Worm (Caenorhabditis elegans) whole organism, midembryonic: ENCODE data around the gene nhl-2.

Experiments used
- T22C8.4 ChIP-seq: fragments of 200-800 bp; sonication (Bioruptor generic); IDR thresholded peaks from 2 replicates; pipeline ENCODE4 v1.3.6; 2022; ENCODE audit warnings: missing genetic modification characterization, missing compliant biosample characterization
- cog-1 ChIP-seq: sonication (generic microtip); optimal IDR thresholded peaks from 2 replicates; lab custom pipeline; 2016; ENCODE audit warnings: missing genetic modification characterization, missing compliant biosample characterization
- flt-1 ChIP-seq: fragments of 200-800 bp; sonication (Bioruptor generic); IDR thresholded peaks from 2 replicates; pipeline ENCODE4 v1.3.6; 2022; ENCODE audit warnings: missing genetic modification characterization, missing compliant biosample characterization
- klf-2 ChIP-seq: fragments of 200-800 bp; sonication (Bioruptor generic); conservative IDR thresholded peaks from 2 replicates; pipeline ENCODE4 v1.3.6; 2022; ENCODE audit warnings: missing genetic modification reagents, missing genetic modification characterization, missing compliant biosample characterization
- med-1 ChIP-seq: sonication (generic microtip); optimal IDR thresholded peaks from 2 replicates; lab custom pipeline; 2017; ENCODE audit warnings: missing genetic modification characterization, mild to moderate bottlenecking, missing compliant biosample characterization, antibody characterized with exemption, missing genetic modification reagents; ENCODE audit not compliant: insufficient read depth
- ref-1 ChIP-seq: fragments of 200-800 bp; sonication (Bioruptor generic); conservative IDR thresholded peaks from 2 replicates; pipeline ENCODE4 v1.3.6; 2022; ENCODE audit warnings: missing genetic modification reagents, missing genetic modification characterization, missing compliant biosample characterization
- tab-1 ChIP-seq: fragments of 200-800 bp; sonication (Bioruptor generic); IDR thresholded peaks from 2 replicates; pipeline ENCODE4 v1.3.6; 2022; ENCODE audit warnings: missing genetic modification characterization, missing compliant biosample characterization
- ztf-23 ChIP-seq: fragments of 200-800 bp; sonication (Bioruptor generic); IDR thresholded peaks from 2 replicates; pipeline ENCODE4 v1.3.6; 2022; ENCODE audit warnings: missing genetic modification reagents, missing genetic modification characterization, missing compliant biosample characterization
- ztf-29 ChIP-seq: fragments of 200-800 bp; sonication (Bioruptor generic); IDR thresholded peaks from 2 replicates; pipeline ENCODE4 v1.3.6; 2022; ENCODE audit warnings: missing genetic modification reagents, missing genetic modification characterization, missing compliant biosample characterization

The nhl-2 gene

ce11 chrIII:4873395-4873794 lies 25.5 kb downstream of the nhl-2 start:
- TF ChIP-seq ref-1 (GFP tag; lab: Robert Waterston, UW), result no peak
- no peak for TF ChIP-seq flt-1 (GFP tag; lab: Robert Waterston, UW)
- TF ChIP-seq ztf-23 (GFP tag; lab: Robert Waterston, UW), result no peak
- TF ChIP-seq ztf-29, result no peak
- TF ChIP-seq T22C8.4 (GFP tag; lab: Robert Waterston, UW), result no peak
- TF ChIP-seq tab-1 (GFP tag; lab: Robert Waterston, UW), result no peak

ce11 chrIII:4870478-4870877 lies 28.4 kb downstream of the nhl-2 start, which contains the start of gene gipc-1:
Gene gipc-1, plus strand, starts transcription at chrIII:4870778.
- TF ChIP-seq flt-1 (GFP tag; lab: Robert Waterston, UW), result no peak
- no peak for TF ChIP-seq T22C8.4 (GFP tag; lab: Robert Waterston, UW)
- no peak for TF ChIP-seq ztf-29
- TF ChIP-seq ref-1 (GFP tag; lab: Robert Waterston, UW), result no peak
- no peak for TF ChIP-seq ztf-23 (GFP tag; lab: Robert Waterston, UW)
- no peak for TF ChIP-seq cog-1 (tag; lab: Kevin White, UChicago)
- TF ChIP-seq klf-2, result no peak
- TF ChIP-seq tab-1 (GFP tag; lab: Robert Waterston, UW), result no peak
- no peak for TF ChIP-seq med-1 (GFP tag; lab: Kevin White, UChicago)

ce11 chrIII:4868643-4869042 lies 30.2 kb downstream of the nhl-2 start, which contains the start of the genes msd-4 and C35D10.3:
Gene msd-4, minus strand, starts transcription at chrIII:4868743.
Gene C35D10.3, plus strand, starts transcription at chrIII:4868921.
- TF ChIP-seq ztf-29, result no peak
- no peak for TF ChIP-seq flt-1 (GFP tag; lab: Robert Waterston, UW)
- no peak for TF ChIP-seq cog-1 (tag; lab: Kevin White, UChicago)
- no peak for TF ChIP-seq T22C8.4 (GFP tag; lab: Robert Waterston, UW)
- no peak for TF ChIP-seq klf-2
- no peak for TF ChIP-seq ref-1 (GFP tag; lab: Robert Waterston, UW)
- no peak for TF ChIP-seq tab-1 (GFP tag; lab: Robert Waterston, UW)
- no peak for TF ChIP-seq ztf-23 (GFP tag; lab: Robert Waterston, UW)
- no peak for TF ChIP-seq med-1 (GFP tag; lab: Kevin White, UChicago)

- TF ChIP-seq ztf-23 (GFP tag; lab: Robert Waterston, UW) (no peak), ztf-29 (no peak), cog-1 (tag; lab: Kevin White, UChicago) (no peak)
These were observed 32.1 kb downstream of the nhl-2 start, which contains the start of gene C35D10.17 for ce11 chrIII:4866762-4867161. Gene C35D10.17, plus strand, starts transcription at chrIII:4867062.

- TF ChIP-seq flt-1 (GFP tag; lab: Robert Waterston, UW), result no peak
- TF ChIP-seq T22C8.4 (GFP tag; lab: Robert Waterston, UW), result no peak
- TF ChIP-seq med-1 (GFP tag; lab: Kevin White, UChicago), result no peak
- TF ChIP-seq cog-1 (tag; lab: Kevin White, UChicago), result no peak
- TF ChIP-seq ref-1 (GFP tag; lab: Robert Waterston, UW), result no peak
- no peak for TF ChIP-seq tab-1 (GFP tag; lab: Robert Waterston, UW)
- TF ChIP-seq klf-2, result no peak
- no peak for TF ChIP-seq ztf-23 (GFP tag; lab: Robert Waterston, UW)
- TF ChIP-seq ztf-29, result no peak
These were observed 35.8 kb downstream of the nhl-2 start, which contains the start of gene coq-8 for ce11 chrIII:4863127-4863526. Gene coq-8, plus strand, starts transcription at chrIII:4863427.

- no peak for TF ChIP-seq flt-1 (GFP tag; lab: Robert Waterston, UW)
- no peak for TF ChIP-seq med-1 (GFP tag; lab: Kevin White, UChicago)
- no peak for TF ChIP-seq klf-2
- no peak for TF ChIP-seq tab-1 (GFP tag; lab: Robert Waterston, UW)
- no peak for TF ChIP-seq ref-1 (GFP tag; lab: Robert Waterston, UW)
- no peak for TF ChIP-seq cog-1 (tag; lab: Kevin White, UChicago)
- no peak for TF ChIP-seq ztf-23 (GFP tag; lab: Robert Waterston, UW)
- no peak for TF ChIP-seq T22C8.4 (GFP tag; lab: Robert Waterston, UW)
- no peak for TF ChIP-seq ztf-29
These were observed 37.0 kb downstream of the nhl-2 start, which contains the start of the genes C35D10.10 and C35D10.5 for ce11 chrIII:4861744-4862401. Gene C35D10.10, minus strand, starts transcription at chrIII:4861794. Gene C35D10.5, plus strand, starts transcription at chrIII:4862351.

ce11 chrIII:4859039-4859438 lies 39.8 kb downstream of the nhl-2 start, which contains the start of gene C35D10.6:
Gene C35D10.6, plus strand, starts transcription at chrIII:4859339.
- no peak for TF ChIP-seq T22C8.4 (GFP tag; lab: Robert Waterston, UW)
- TF ChIP-seq ztf-29, result no peak
- no peak for TF ChIP-seq flt-1 (GFP tag; lab: Robert Waterston, UW)
- no peak for TF ChIP-seq cog-1 (tag; lab: Kevin White, UChicago)
- no peak for TF ChIP-seq ztf-23 (GFP tag; lab: Robert Waterston, UW)
- no peak for TF ChIP-seq ref-1 (GFP tag; lab: Robert Waterston, UW)
- TF ChIP-seq klf-2, result no peak
- TF ChIP-seq tab-1 (GFP tag; lab: Robert Waterston, UW), result no peak
- no peak for TF ChIP-seq med-1 (GFP tag; lab: Kevin White, UChicago)

ce11 chrIII:4856992-4857391 lies 41.9 kb downstream of the nhl-2 start:
- TF ChIP-seq ref-1 (GFP tag; lab: Robert Waterston, UW) (no peak), ztf-23 (GFP tag; lab: Robert Waterston, UW) (no peak), cog-1 (tag; lab: Kevin White, UChicago) (no peak), med-1 (GFP tag; lab: Kevin White, UChicago) (no peak), T22C8.4 (GFP tag; lab: Robert Waterston, UW) (no peak), tab-1 (GFP tag; lab: Robert Waterston, UW) (no peak), flt-1 (GFP tag; lab: Robert Waterston, UW) (no peak), klf-2 (no peak), ztf-29 (no peak)

ce11 chrIII:4856109-4856508 lies 42.8 kb downstream of the nhl-2 start, which contains the start of gene C35D10.7:
Gene C35D10.7, plus strand, starts transcription at chrIII:4856193.
- no peak for TF ChIP-seq tab-1 (GFP tag; lab: Robert Waterston, UW)
